Fruit fly (Drosophila melanogaster): ENCODE results near the gene mor.

Gene mor

dm6 chr3R:15937708-15938107, 35.0 kb downstream of the mor start:
- no peak for TF ChIP-seq ro (GFP tag; IDR thresholded peaks at IDR 0.05)
- peak; percentile 96 for TF ChIP-seq onecut (GFP tag; IDR thresholded peaks at IDR 0.05)
- TF ChIP-seq Hr51 (GFP tag; optimal IDR thresholded peaks at IDR 0.05), result peak in 1 of 2 experiments; percentile 14
- TF ChIP-seq abd-A (tag; optimal IDR thresholded peaks at IDR 0.05), result peak; percentile 46
- peak; percentile 65 for TF ChIP-seq Deaf1 (tag; optimal IDR thresholded peaks at IDR 0.05)
- no peak for TF ChIP-seq CG12299 (tag; optimal IDR thresholded peaks at IDR 0.05)
- peak; percentile 4 to 26 for TF ChIP-seq Trl (optimal IDR thresholded peaks at IDR 0.05)
- TF ChIP-seq Trl (GFP tag; optimal IDR thresholded peaks at IDR 0.05), result no peak
- TF ChIP-seq Med (GFP tag), result peak; percentile 63

DNA sequence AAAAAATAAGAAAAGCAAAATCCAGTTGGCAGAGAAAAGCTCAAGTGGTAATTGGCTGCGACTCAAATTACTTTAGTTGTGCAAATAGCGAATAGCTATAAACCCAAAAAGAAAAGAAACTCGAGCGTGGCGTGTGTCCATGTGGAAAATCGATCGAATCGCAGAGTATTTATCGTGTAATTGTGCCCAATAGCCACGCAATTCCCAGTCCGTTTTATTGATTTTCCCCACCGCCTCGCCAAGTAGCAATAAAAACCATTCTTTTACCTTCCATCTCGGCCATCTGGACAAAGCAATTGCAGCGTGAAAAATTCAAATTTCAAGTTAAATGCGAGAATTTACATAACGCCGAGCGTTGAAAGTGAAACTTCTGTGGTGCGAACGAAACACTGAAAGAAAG, 37.2 kb downstream of the mor start:
- TF ChIP-seq onecut (GFP tag; IDR thresholded peaks at IDR 0.05) (peak; percentile 90), pnt (GFP tag; optimal IDR thresholded peaks at IDR 0.05) (no peak)

dm6 chr3R:15934952-15935351, 37.8 kb downstream of the mor start, which contains the start of gene Sap47:
Gene Sap47, plus strand, starts transcription at chr3R:15935100.
- TF ChIP-seq CG7963 (GFP tag; IDR thresholded peaks at IDR 0.05; ENCODE audit: partially characterized antibody) (peak; percentile 68; the same call in 2 of the 3 replicates), phol (tag; optimal IDR thresholded peaks at IDR 0.05) (no peak), Rfx (GFP tag; IDR thresholded peaks at IDR 0.05) (peak; percentile 52; the same call in 1 of the 2 replicates), CG13894 (tag; optimal IDR thresholded peaks at IDR 0.05) (peak; percentile 23), prd (optimal IDR thresholded peaks at IDR 0.05) (no peak), prd (GFP tag; IDR thresholded peaks at IDR 0.05) (no peak), CG6765 (GFP tag; optimal IDR thresholded peaks at IDR 0.05) (no peak), schlank (tag; optimal IDR thresholded peaks at IDR 0.05) (no peak), dati (GFP tag; IDR thresholded peaks at IDR 0.05) (no peak), MESR4 (GFP tag; optimal IDR thresholded peaks at IDR 0.05) (peak; percentile 66), CG1602 (GFP tag; optimal IDR thresholded peaks at IDR 0.05) (no peak), NC2α (GFP tag; optimal IDR thresholded peaks at IDR 0.05) (no peak), CG34422 (GFP tag; IDR thresholded peaks at IDR 0.05) (peak; percentile 66; the same call in 1 of the 3 replicates), CG2712 (tag; optimal IDR thresholded peaks at IDR 0.05) (no peak), CG2202 (tag; optimal IDR thresholded peaks at IDR 0.05) (no peak), hb (GFP tag; IDR thresholded peaks at IDR 0.05; ENCODE audit: partially characterized antibody) (peak; percentile 65; the same call in 2 of the 3 replicates), sug (tag; optimal IDR thresholded peaks at IDR 0.05) (peak; percentile 31), nerfin-1 (tag; optimal IDR thresholded peaks at IDR 0.05) (peak; percentile 87), CG10366 (GFP tag; IDR thresholded peaks at IDR 0.05) (no peak), CG11247 (GFP tag; IDR thresholded peaks at IDR 0.05) (no peak), gsb (GFP tag; IDR thresholded peaks at IDR 0.05) (peak; percentile 42; the same call in 1 of the 2 replicates), Drgx (GFP tag; IDR thresholded peaks at IDR 0.05) (no peak), Adf1 (GFP tag; IDR thresholded peaks at IDR 0.05) (peak; percentile 39; the same call in 1 of the 2 replicates), pb (GFP tag; optimal IDR thresholded peaks at IDR 0.05) (no peak), slbo (GFP tag; IDR thresholded peaks at IDR 0.05) (peak; percentile 56), CG9609 (GFP tag; optimal IDR thresholded peaks at IDR 0.05) (no peak), dimm (GFP tag; IDR thresholded peaks at IDR 0.05) (no peak), CG4360 (GFP tag; IDR thresholded peaks at IDR 0.05) (no peak), sob (GFP tag; IDR thresholded peaks at IDR 0.05) (no peak), unpg (GFP tag; optimal IDR thresholded peaks at IDR 0.05) (peak; percentile 2), CG10654 (GFP tag; optimal IDR thresholded peaks at IDR 0.05) (no peak), ssp (GFP tag; IDR thresholded peaks at IDR 0.05) (no peak), CG17802 (tag; optimal IDR thresholded peaks at IDR 0.05) (no peak), CG14050 (GFP tag; IDR thresholded peaks at IDR 0.05) (no peak), jigr1 (GFP tag; IDR thresholded peaks at IDR 0.05) (no peak), CG42726 (GFP tag; IDR thresholded peaks at IDR 0.05; ENCODE audit: partially characterized antibody) (peak; percentile 81), CG9797 (GFP tag; optimal IDR thresholded peaks at IDR 0.05) (no peak), Neu2 (GFP tag; optimal IDR thresholded peaks at IDR 0.05; ENCODE audit: borderline replicate concordance) (no peak), Hr3 (GFP tag; optimal IDR thresholded peaks at IDR 0.05) (no peak)

Measured in whole organism, embryonic.